Fruit fly (Drosophila melanogaster): ENCODE results near the gene Srp68.

- TF ChIP-seq CG8478 (optimal IDR thresholded peaks at IDR 0.05) = no peak
- no peak for TF ChIP-seq CTCF (optimal IDR thresholded peaks at IDR 0.05)
Measured at dm6 chr3L:8951507-8951906, 23.3 kb upstream of the Srp68 start.

Measured in S2 (cell line).